Worm (Caenorhabditis elegans): ENCODE results near the gene Y25C1A.7.

ce11 chrII:3063366-3063765 is 7.5 kb downstream of the Y25C1A.7 start:
- TF ChIP-seq aha-1 (tag; optimal IDR thresholded peaks at IDR 0.05) = no peak
- no peak for TF ChIP-seq snpc-4 (tag; optimal IDR thresholded peaks at IDR 0.05)
- TF ChIP-seq fkh-10 (GFP tag; optimal IDR thresholded peaks at IDR 0.05) = no peak
- TF ChIP-seq nhr-20 (tag; optimal IDR thresholded peaks at IDR 0.05) = no peak
- TF ChIP-seq mab-9 (GFP tag; IDR thresholded peaks at IDR 0.05) = no peak
- no peak for TF ChIP-seq ama-1 (optimal IDR thresholded peaks at IDR 0.05)

Measured in whole organism, L1 larva.